Fruit fly (Drosophila melanogaster) whole organism, embryonic: ENCODE measurements around the gene betaGlu.

ENCODE experiments used
- Atf-2 ChIP-seq: fragments of 200-800 bp; sonication (Bioruptor generic); optimal IDR thresholded peaks from 2 replicates; lab custom pipeline; 2016; ENCODE audit warnings: missing biosample characterization, missing genetic modification characterization
- B-H2 ChIP-seq: fragments of 200-800 bp; sonication (Bioruptor generic); optimal IDR thresholded peaks from 2 replicates; lab custom pipeline; 2018; ENCODE audit warnings: missing biosample characterization, mild to moderate bottlenecking, missing genetic modification characterization
- CG12769 ChIP-seq: fragments of 200-800 bp; sonication (Bioruptor generic); optimal IDR thresholded peaks from 2 replicates; lab custom pipeline; 2019; ENCODE audit warnings: missing biosample characterization, mild to moderate bottlenecking, missing genetic modification characterization, moderate library complexity
- CG13296 ChIP-seq: fragments of 200-800 bp; sonication (Bioruptor generic); optimal IDR thresholded peaks from 3 replicates; lab custom pipeline; 2018; ENCODE audit warnings: missing biosample characterization, mild to moderate bottlenecking, missing genetic modification characterization
- CG14667 ChIP-seq: fragments of 200-800 bp; sonication (Bioruptor generic); IDR thresholded peaks from 2 replicates; pipeline ENCODE4 v1.3.6; 2022; ENCODE audit warnings: missing biosample characterization, missing genetic modification characterization
- CG15696 ChIP-seq: fragments of 200-800 bp; sonication (Bioruptor generic); optimal IDR thresholded peaks from 2 replicates; lab custom pipeline; 2019; ENCODE audit warnings: missing biosample characterization, mild to moderate bottlenecking, missing genetic modification characterization, moderate library complexity
- CG16863 ChIP-seq: fragments of 200-800 bp; sonication (Bioruptor generic); optimal IDR thresholded peaks from 3 replicates; lab custom pipeline; 2016; ENCODE audit warnings: missing biosample characterization, missing genetic modification characterization
- CG17361 ChIP-seq: fragments of 200-800 bp; sonication (Bioruptor generic); IDR thresholded peaks from 3 replicates; pipeline ENCODE4 v1.3.6; 2022; ENCODE audit warnings: missing biosample characterization, missing genetic modification characterization
- CG17385 ChIP-seq: fragments of 200-800 bp; sonication (Bioruptor generic); optimal IDR thresholded peaks from 3 replicates; lab custom pipeline; 2018; ENCODE audit warnings: missing biosample characterization, mild to moderate bottlenecking, missing genetic modification characterization
- CG17829 ChIP-seq: fragments of 200-800 bp; optimal IDR thresholded peaks from 2 replicates; lab custom pipeline; 2019; ENCODE audit warnings: missing biosample characterization, mild to moderate bottlenecking, missing genetic modification characterization, moderate library complexity
- CG17912 ChIP-seq: fragments of 200-800 bp; sonication (Bioruptor generic); optimal IDR thresholded peaks from 2 replicates; lab custom pipeline; 2018; ENCODE audit warnings: missing biosample characterization, mild to moderate bottlenecking, missing genetic modification characterization
- CG1832 ChIP-seq: fragments of 200-800 bp; sonication (Bioruptor generic); optimal IDR thresholded peaks from 2 replicates; lab custom pipeline; 2017; ENCODE audit warnings: missing biosample characterization, mild to moderate bottlenecking, missing genetic modification characterization, inconsistent platforms
- CG2129 ChIP-seq: fragments of 200-800 bp; sonication (Bioruptor generic); IDR thresholded peaks from 2 replicates; pipeline ENCODE4 v1.3.6; 2022; ENCODE audit warnings: missing biosample characterization, missing genetic modification characterization; ENCODE audit not compliant: partially characterized antibody
- CG3163 ChIP-seq: fragments of 200-800 bp; sonication (Bioruptor generic); optimal IDR thresholded peaks from 3 replicates; lab custom pipeline; 2016; ENCODE audit warnings: missing biosample characterization, missing genetic modification characterization
- CG3995 ChIP-seq: fragments of 200-800 bp; sonication (Bioruptor generic); optimal IDR thresholded peaks from 3 replicates; lab custom pipeline; 2016; ENCODE audit warnings: missing biosample characterization, missing genetic modification characterization
- CG4360 ChIP-seq: fragments of 200-800 bp; sonication (Bioruptor generic); IDR thresholded peaks from 2 replicates; pipeline ENCODE4 v1.3.6; 2022; ENCODE audit warnings: missing biosample characterization, missing genetic modification characterization
- CG7556 ChIP-seq: fragments of 200-800 bp; sonication (Bioruptor generic); optimal IDR thresholded peaks from 2 replicates; lab custom pipeline; 2017; ENCODE audit warnings: missing biosample characterization, mild to moderate bottlenecking, missing genetic modification characterization
- CG8359 ChIP-seq: fragments of 200-800 bp; sonication (Bioruptor generic); optimal IDR thresholded peaks from 2 replicates; lab custom pipeline; 2017; ENCODE audit warnings: missing biosample characterization, mild to moderate bottlenecking, missing genetic modification characterization, borderline replicate concordance
- D19B ChIP-seq: fragments of 200-800 bp; sonication (Bioruptor generic); optimal IDR thresholded peaks from 2 replicates; lab custom pipeline; 2017; ENCODE audit warnings: missing biosample characterization, mild to moderate bottlenecking, missing genetic modification characterization
- Ets97D ChIP-seq: fragments of 200-800 bp; sonication (Bioruptor generic); optimal IDR thresholded peaks from 3 replicates; lab custom pipeline; 2016; ENCODE audit warnings: missing biosample characterization, missing genetic modification characterization
- Gsc ChIP-seq: fragments of 200-800 bp; sonication (Bioruptor generic); IDR thresholded peaks from 2 replicates; pipeline ENCODE4 v1.3.6; 2022; ENCODE audit warnings: missing biosample characterization, missing genetic modification characterization
- HmgZ ChIP-seq: fragments of 200-800 bp; sonication (Bioruptor generic); optimal IDR thresholded peaks from 2 replicates; lab custom pipeline; 2018; ENCODE audit warnings: missing biosample characterization, mild to moderate bottlenecking, missing genetic modification characterization
- Hr3 ChIP-seq: fragments of 200-800 bp; sonication (Bioruptor generic); optimal IDR thresholded peaks from 3 replicates; lab custom pipeline; 2016; ENCODE audit warnings: missing biosample characterization, missing genetic modification characterization
- Hr78 ChIP-seq, 2 experiments: fragments of 200-800 bp in 1 of 2; fragments of >200 bp in 1 of 2; sonication (Bioruptor generic) in 1 of 2; optimal IDR thresholded peaks; 2 replicates each; lab custom pipeline; 2017 to 2019; ENCODE audit warnings: missing biosample characterization in 2 of 2, missing genetic modification characterization in 2 of 2, mild to moderate bottlenecking in 1 of 2, moderate library complexity in 1 of 2
- Kr ChIP-seq: fragments of 200-800 bp; sonication (Bioruptor generic); optimal IDR thresholded peaks from 2 replicates; lab custom pipeline; 2017; ENCODE audit warnings: missing biosample characterization, mild to moderate bottlenecking, missing genetic modification characterization
- NC2β ChIP-seq: fragments of 200-800 bp; sonication (Bioruptor generic); optimal IDR thresholded peaks from 2 replicates; lab custom pipeline; 2016; ENCODE audit warnings: missing biosample characterization, missing genetic modification characterization
- Rx ChIP-seq: fragments of 200-800 bp; sonication (Bioruptor generic); IDR thresholded peaks from 2 replicates; pipeline ENCODE4 v1.3.6; 2022; ENCODE audit warnings: missing biosample characterization, missing genetic modification characterization
- Scr ChIP-seq: fragments of 200-800 bp; sonication (Bioruptor generic); IDR thresholded peaks from 2 replicates; pipeline ENCODE4 v1.3.6; 2022; ENCODE audit warnings: missing biosample characterization, missing genetic modification characterization; ENCODE audit not compliant: partially characterized antibody
- Spps ChIP-seq: fragments of 200-800 bp; sonication (Bioruptor generic); optimal IDR thresholded peaks from 2 replicates; lab custom pipeline; 2018; ENCODE audit warnings: missing biosample characterization, mild to moderate bottlenecking, missing genetic modification characterization
- Taf1 ChIP-seq: fragments of 200-800 bp; sonication (Bioruptor generic); IDR thresholded peaks from 2 replicates; pipeline ENCODE4 v1.3.6; 2022; ENCODE audit warnings: missing biosample characterization, missing genetic modification characterization
- Usf ChIP-seq: fragments of 200-800 bp; sonication (Bioruptor generic); optimal IDR thresholded peaks from 2 replicates; lab custom pipeline; 2017; ENCODE audit warnings: missing genotype, missing biosample characterization, missing genetic modification characterization
- al ChIP-seq: fragments of 200-800 bp; sonication (Bioruptor generic); IDR thresholded peaks from 2 replicates; pipeline ENCODE4 v1.3.6; 2022; ENCODE audit warnings: missing biosample characterization, missing genetic modification characterization
- aop ChIP-seq: fragments of 200-800 bp; sonication (Bioruptor generic); IDR thresholded peaks from 2 replicates; pipeline ENCODE4 v1.3.6; 2022; ENCODE audit warnings: missing biosample characterization, missing genetic modification characterization
- ara ChIP-seq: fragments of 200-800 bp; sonication (Bioruptor generic); IDR thresholded peaks from 2 replicates; pipeline ENCODE4 v1.3.6; 2022; ENCODE audit warnings: missing biosample characterization, missing genetic modification characterization
- bbx ChIP-seq: fragments of 200-800 bp; sonication (Bioruptor generic); IDR thresholded peaks from 2 replicates; pipeline ENCODE4 v1.3.6; 2022; ENCODE audit warnings: missing biosample characterization, missing genetic modification characterization; ENCODE audit not compliant: partially characterized antibody
- chn ChIP-seq: fragments of 200-800 bp; sonication (Bioruptor generic); optimal IDR thresholded peaks from 2 replicates; lab custom pipeline; 2016; ENCODE audit warnings: missing biosample characterization, missing genetic modification characterization
- da ChIP-seq: fragments of 200-800 bp; sonication (Bioruptor generic); optimal IDR thresholded peaks from 2 replicates; lab custom pipeline; 2016; ENCODE audit warnings: missing biosample characterization, missing genetic modification characterization
- ewg ChIP-seq: fragments of 200-800 bp; sonication (Bioruptor generic); optimal IDR thresholded peaks from 3 replicates; lab custom pipeline; 2017; ENCODE audit warnings: mild to moderate bottlenecking, missing biosample characterization, missing genetic modification reagents, missing genetic modification characterization
- ftz-f1 ChIP-seq: fragments of 200-800 bp; sonication (Bioruptor generic); optimal IDR thresholded peaks from 2 replicates; lab custom pipeline; 2016; ENCODE audit warnings: missing biosample characterization, missing genetic modification characterization
- hth ChIP-seq: fragments of >200 bp; optimal IDR thresholded peaks from 2 replicates; lab custom pipeline; 2017; ENCODE audit warnings: inconsistent platforms
- inv ChIP-seq: fragments of 200-800 bp; sonication (Bioruptor generic); IDR thresholded peaks from 2 replicates; pipeline ENCODE4 v1.3.6; 2022; ENCODE audit warnings: missing biosample characterization, missing genetic modification characterization; ENCODE audit not compliant: partially characterized antibody
- jigr1 ChIP-seq: fragments of 200-800 bp; sonication (Bioruptor generic); IDR thresholded peaks from 3 replicates; pipeline ENCODE4 v1.3.6; 2022; ENCODE audit warnings: missing biosample characterization, missing genetic modification characterization
- jumu ChIP-seq: fragments of 200-800 bp; sonication (Bioruptor generic); optimal IDR thresholded peaks from 3 replicates; lab custom pipeline; 2016; ENCODE audit warnings: missing biosample characterization, missing genetic modification characterization
- knrl ChIP-seq: fragments of 200-800 bp; sonication (Bioruptor generic); IDR thresholded peaks from 3 replicates; pipeline ENCODE4 v1.3.6; 2022; ENCODE audit warnings: missing biosample characterization, missing genetic modification characterization; ENCODE audit not compliant: partially characterized antibody
- nau ChIP-seq: fragments of 200-800 bp; sonication (Bioruptor generic); optimal IDR thresholded peaks from 3 replicates; lab custom pipeline; 2017; ENCODE audit warnings: missing biosample characterization, mild to moderate bottlenecking, missing genetic modification characterization, missing genetic modification reagents
- nerfin-2 ChIP-seq: fragments of 200-800 bp; sonication (Bioruptor generic); IDR thresholded peaks from 2 replicates; pipeline ENCODE4 v1.3.6; 2022; ENCODE audit warnings: missing biosample characterization, missing genetic modification characterization; ENCODE audit not compliant: partially characterized antibody
- p53 ChIP-seq: fragments of 200-800 bp; sonication (Bioruptor generic); optimal IDR thresholded peaks from 2 replicates; lab custom pipeline; 2016; ENCODE audit warnings: missing biosample characterization, missing genetic modification characterization
- pfk ChIP-seq: fragments of 200-800 bp; sonication (Bioruptor generic); optimal IDR thresholded peaks from 2 replicates; lab custom pipeline; 2018; ENCODE audit warnings: missing biosample characterization, mild to moderate bottlenecking, missing genetic modification characterization, moderate library complexity
- pho ChIP-seq: fragments of 200-800 bp; sonication (Bioruptor generic); optimal IDR thresholded peaks from 2 replicates; lab custom pipeline; 2016; ENCODE audit warnings: missing biosample characterization, missing genetic modification characterization
- slbo ChIP-seq: fragments of 200-800 bp; sonication (Bioruptor generic); IDR thresholded peaks from 2 replicates; pipeline ENCODE4 v1.3.6; 2022; ENCODE audit warnings: missing biosample characterization, missing genetic modification characterization
- slp2 ChIP-seq: fragments of 200-800 bp; sonication (Bioruptor generic); optimal IDR thresholded peaks from 2 replicates; lab custom pipeline; 2016; ENCODE audit warnings: missing biosample characterization, missing genetic modification characterization
- z ChIP-seq: fragments of 200-800 bp; sonication (Bioruptor generic); IDR thresholded peaks from 3 replicates; pipeline ENCODE4 v1.3.6; 2022; ENCODE audit warnings: missing biosample characterization, missing genetic modification characterization

betaGlu gene

DNA sequence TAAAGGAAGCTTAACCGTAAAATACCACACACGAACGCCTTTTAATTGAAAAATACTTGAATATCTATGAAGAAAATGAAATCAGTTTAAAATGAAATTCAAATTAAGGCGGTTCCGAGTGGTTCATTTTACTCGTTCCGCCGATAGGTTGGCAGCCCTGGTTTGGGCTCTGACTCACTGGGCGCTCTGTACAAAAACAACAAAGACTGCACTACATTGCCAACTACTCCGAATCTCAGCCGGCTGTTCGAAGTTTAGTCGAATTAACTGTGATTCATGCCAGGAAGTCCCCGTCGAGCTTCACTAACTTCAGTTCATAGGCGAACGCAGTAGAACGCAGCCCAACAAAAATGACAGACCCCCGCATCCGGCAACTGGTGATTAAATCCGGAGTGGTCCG lies 28.4 kb downstream of the betaGlu start, which contains the start of gene Tbca (continued):
- TF ChIP-seq da (GFP tag; lab: Kevin White, UChicago) (no peak), CG1832 (GFP tag; lab: Kevin White, UChicago) (no peak), ftz-f1 (GFP tag; lab: Kevin White, UChicago) (no peak), CG17912 (GFP tag; lab: Kevin White, UChicago) (no peak), Spps (tag; lab: Kevin White, UChicago) (no peak), CG14667 (GFP tag; lab: Robert Waterston, UW) (no peak), Scr (GFP tag; lab: Robert Waterston, UW) (peak; percentile 58), knrl (GFP tag; lab: Robert Waterston, UW) (peak; percentile 53), bbx (peak; percentile 69), CG17361 (GFP tag; lab: Robert Waterston, UW) (no peak), Ets97D (GFP tag; lab: Kevin White, UChicago) (peak; percentile 44), CG4360 (GFP tag; lab: Robert Waterston, UW) (peak; percentile 70), pfk (GFP tag; lab: Kevin White, UChicago) (peak; percentile 97), Hr3 (GFP tag; lab: Kevin White, UChicago) (no peak), CG12769 (tag; lab: Kevin White, UChicago) (no peak), Hr78 (GFP tag; optimal IDR thresholded peaks at IDR 0.05; lab: Kevin White, UChicago) (no peak), CG3995 (GFP tag; lab: Kevin White, UChicago) (peak; percentile 30), slbo (GFP tag; lab: Robert Waterston, UW) (no peak), Usf (no peak), jigr1 (GFP tag; lab: Robert Waterston, UW) (no peak), hth (lab: Kevin White, UChicago) (no peak), D19B (GFP tag; lab: Kevin White, UChicago) (no peak), Atf-2 (GFP tag; lab: Kevin White, UChicago) (no peak), aop (GFP tag; lab: Robert Waterston, UW) (no peak), z (no peak), Rx (GFP tag; lab: Robert Waterston, UW) (no peak), CG8359 (GFP tag; lab: Kevin White, UChicago) (no peak), al (no peak), nau (GFP tag; lab: Kevin White, UChicago) (no peak), CG7556 (GFP tag; lab: Kevin White, UChicago) (no peak), ewg (GFP tag; lab: Kevin White, UChicago) (no peak), CG16863 (no peak), Gsc (GFP tag; lab: Robert Waterston, UW) (no peak), nerfin-2 (GFP tag; lab: Robert Waterston, UW) (no peak), inv (GFP tag; lab: Robert Waterston, UW) (no peak), p53 (no peak), CG17829 (peak; percentile 9), Taf1 (no peak), CG13296 (no peak), NC2β (GFP tag; lab: Kevin White, UChicago) (no peak), CG2129 (no peak), CG3163 (no peak), B-H2 (GFP tag; lab: Kevin White, UChicago) (no peak), jumu (no peak), pho (GFP tag; lab: Kevin White, UChicago) (no peak), CG17385 (GFP tag; lab: Kevin White, UChicago) (no peak), HmgZ (tag; lab: Kevin White, UChicago) (peak; percentile 52), Kr (GFP tag; lab: Kevin White, UChicago) (no peak), CG15696 (tag; lab: Kevin White, UChicago) (no peak), ara (no peak), chn (GFP tag; lab: Kevin White, UChicago) (no peak), slp2 (no peak)
